Worm (Caenorhabditis elegans) whole organism, L4 larva: Measurements from ENCODE around the gene end-1.

ENCODE experiments used
- F44E2.7 ChIP-seq: fragments of 200-800 bp; sonication (Bioruptor generic); IDR thresholded peaks from 2 replicates; pipeline ENCODE4 v2.1.2; 2022; ENCODE audit warnings: missing genetic modification characterization, missing compliant biosample characterization
- R02D3.7 ChIP-seq: fragments of 150-350 bp; sonication (generic microtip); optimal IDR thresholded peaks from 3 replicates; lab custom pipeline; 2014; ENCODE audit warnings: missing biosample characterization, missing genetic modification characterization
- ZK337.2 ChIP-seq: fragments of 200-800 bp; sonication (Bioruptor generic); IDR thresholded peaks from 2 replicates; pipeline ENCODE4 v1.3.6; 2022; ENCODE audit warnings: missing genetic modification reagents, missing genetic modification characterization, missing compliant biosample characterization
- aha-1 ChIP-seq: fragments of 150-350 bp; peaks from one replicate; lab custom pipeline; 2014; ENCODE audit warnings: missing biosample characterization, missing genetic modification characterization
- arid-1 ChIP-seq: fragments of 200-800 bp; sonication (Bioruptor generic); conservative IDR thresholded peaks from 2 replicates; pipeline ENCODE4 v1.3.6; 2022; ENCODE audit warnings: missing genetic modification reagents, missing genetic modification characterization, missing compliant biosample characterization
- ceh-28 ChIP-seq: fragments of 150-350 bp; optimal IDR thresholded peaks from 2 replicates; lab custom pipeline; 2014; ENCODE audit warnings: missing biosample characterization, missing genetic modification reagents, missing genetic modification characterization
- daf-19 ChIP-seq: fragments of 200-800 bp; sonication (Bioruptor generic); conservative IDR thresholded peaks from 2 replicates; pipeline ENCODE4 v1.3.6; 2022; ENCODE audit warnings: missing genetic modification characterization, missing compliant biosample characterization
- hlh-11 ChIP-seq: fragments of 200-800 bp; sonication (Bioruptor generic); optimal IDR thresholded peaks from 2 replicates; lab custom pipeline; 2018; ENCODE audit warnings: mild to moderate bottlenecking, missing genetic modification characterization, missing compliant biosample characterization
- hlh-30 ChIP-seq: sonication (generic microtip); optimal IDR thresholded peaks from 2 replicates; lab custom pipeline; 2017; ENCODE audit warnings: antibody characterized with exemption, mild to moderate bottlenecking, missing genetic modification characterization, missing compliant biosample characterization; ENCODE audit not compliant: insufficient read depth
- lin-29 ChIP-seq: fragments of 200-800 bp; sonication (Bioruptor generic); IDR thresholded peaks from 2 replicates; pipeline ENCODE4 v1.3.6; 2022; ENCODE audit warnings: missing genetic modification reagents, missing genetic modification characterization, missing compliant biosample characterization
- lin-38 ChIP-seq: fragments of 200-800 bp; sonication (Bioruptor generic); IDR thresholded peaks from 2 replicates; pipeline ENCODE4 v1.3.6; 2022; ENCODE audit warnings: missing genetic modification reagents, missing genetic modification characterization, missing compliant biosample characterization
- madf-5 ChIP-seq, 2 experiments: fragments of 200-800 bp; sonication (Bioruptor generic); IDR thresholded peaks; 2 replicates each; pipeline ENCODE4 v1.3.6; 2022; ENCODE audit warnings: missing compliant biosample characterization in 2 of 2, missing genetic modification characterization in 2 of 2
- mdl-1 ChIP-seq, 2 experiments: fragments of 150-350 bp in 1 of 2; sonication (generic microtip) in 1 of 2; optimal IDR thresholded peaks; 2 replicates each; lab custom pipeline; 2014 to 2017; ENCODE audit warnings: missing biosample characterization in 2 of 2, missing genetic modification characterization in 2 of 2
- mdt-29 ChIP-seq: fragments of 200-800 bp; sonication (Bioruptor generic); IDR thresholded peaks from 2 replicates; pipeline ENCODE4 v1.3.6; 2022; ENCODE audit warnings: missing genetic modification reagents, missing genetic modification characterization, missing compliant biosample characterization
- mep-1 ChIP-seq: fragments of 150-350 bp; sonication (generic microtip); optimal IDR thresholded peaks from 3 replicates; lab custom pipeline; 2014; ENCODE audit warnings: missing biosample characterization, missing genetic modification characterization
- nhr-11 ChIP-seq: fragments of 150-350 bp; optimal IDR thresholded peaks from 2 replicates; lab custom pipeline; 2014; ENCODE audit warnings: missing biosample characterization, missing genetic modification characterization
- nhr-111 ChIP-seq: fragments of 200-800 bp; sonication (Bioruptor generic); optimal IDR thresholded peaks from 2 replicates; lab custom pipeline; 2018; ENCODE audit warnings: mild to moderate bottlenecking, missing genetic modification characterization, missing compliant biosample characterization
- nhr-28 ChIP-seq: fragments of 150-350 bp; optimal IDR thresholded peaks from 2 replicates; lab custom pipeline; 2014; ENCODE audit warnings: missing biosample characterization, missing genetic modification characterization
- nhr-76 ChIP-seq: fragments of 150-350 bp; optimal IDR thresholded peaks from 2 replicates; lab custom pipeline; 2014; ENCODE audit warnings: missing biosample characterization, missing genetic modification characterization
- pha-4 ChIP-seq, 2 experiments: fragments of 150-350 bp in 1 of 2; fragments of 200-800 bp in 1 of 2; sonication (Bioruptor generic) in 1 of 2; IDR thresholded peaks in 1 of 2; optimal IDR thresholded peaks in 1 of 2; 2 replicates each; pipeline versions ENCODE4 v1.3.6 to Lab custom; 2014 to 2022; ENCODE audit warnings: missing genetic modification characterization in 2 of 2, missing genetic modification reagents in 2 of 2, missing biosample characterization in 1 of 2, missing compliant biosample characterization in 1 of 2
- php-3 ChIP-seq: fragments of 200-800 bp; sonication (Bioruptor generic); IDR thresholded peaks from 2 replicates; pipeline ENCODE4 v1.3.6; 2022; ENCODE audit warnings: missing genetic modification reagents, missing genetic modification characterization, missing compliant biosample characterization
- rbr-2 ChIP-seq: sonication (generic microtip); optimal IDR thresholded peaks from 2 replicates; lab custom pipeline; 2016; ENCODE audit warnings: missing genotype, missing genetic modification characterization, missing compliant biosample characterization
- saeg-2 ChIP-seq: fragments of 200-800 bp; sonication (Bioruptor generic); IDR thresholded peaks from 2 replicates; pipeline ENCODE4 v1.3.6; 2022; ENCODE audit warnings: missing genetic modification reagents, missing genetic modification characterization, missing compliant biosample characterization
- sdz-12 ChIP-seq: fragments of 200-800 bp; sonication (Bioruptor generic); optimal IDR thresholded peaks from 2 replicates; lab custom pipeline; 2018; ENCODE audit warnings: mild to moderate bottlenecking, missing genetic modification characterization, missing compliant biosample characterization
- snpc-4 ChIP-seq: fragments of 150-350 bp; optimal IDR thresholded peaks from 2 replicates; lab custom pipeline; 2014; ENCODE audit warnings: missing biosample characterization, missing genetic modification characterization
- tag-97 ChIP-seq: fragments of 200-800 bp; sonication (Bioruptor generic); IDR thresholded peaks from 2 replicates; pipeline ENCODE4 v1.3.6; 2022; ENCODE audit warnings: missing genetic modification characterization, missing compliant biosample characterization
- tra-1 ChIP-seq: fragments of 200-800 bp; sonication (Bioruptor generic); IDR thresholded peaks from 2 replicates; pipeline ENCODE4 v1.3.6; 2022; ENCODE audit warnings: missing genetic modification reagents, missing genetic modification characterization, missing compliant biosample characterization
- vab-7 ChIP-seq: fragments of 200-800 bp; sonication (Bioruptor generic); IDR thresholded peaks from 2 replicates; pipeline ENCODE4 v1.3.6; 2022; ENCODE audit warnings: missing genetic modification reagents, missing genetic modification characterization, missing compliant biosample characterization
- zip-11 ChIP-seq: fragments of 200-800 bp; sonication (Bioruptor generic); IDR thresholded peaks from 2 replicates; pipeline ENCODE4 v1.3.6; 2022; ENCODE audit warnings: missing genetic modification characterization, missing compliant biosample characterization
- zip-2 ChIP-seq: fragments of 150-350 bp; optimal IDR thresholded peaks from 2 replicates; lab custom pipeline; 2014; ENCODE audit warnings: missing biosample characterization, missing genetic modification characterization
- ztf-11 ChIP-seq: fragments of 150-350 bp; optimal IDR thresholded peaks from 2 replicates; lab custom pipeline; 2014; ENCODE audit warnings: missing biosample characterization, missing genetic modification characterization

Gene end-1

ce11 chrV:13984828-13985227 is at the start of gene end-1:
Gene end-1 (plus strand): TSS chrV:13985128.
- TF ChIP-seq F44E2.7 (GFP tag; lab: Robert Waterston, UW) (no peak), ztf-11 (tag; lab: Kevin White, UChicago) (no peak), zip-2 (tag; lab: Kevin White, UChicago) (no peak), zip-11 (GFP tag; lab: Robert Waterston, UW) (no peak), ceh-28 (tag; lab: Kevin White, UChicago) (no peak), snpc-4 (tag; lab: Kevin White, UChicago) (no peak), R02D3.7 (tag; lab: Kevin White, UChicago) (no peak), vab-7 (no peak), pha-4 (GFP tag; IDR thresholded peaks at IDR 0.05; lab: Robert Waterston, UW) (no peak), pha-4 (tag; optimal IDR thresholded peaks at IDR 0.05; lab: Kevin White, UChicago) (no peak), tag-97 (no peak), ZK337.2 (no peak), saeg-2 (GFP tag; lab: Robert Waterston, UW) (no peak), arid-1 (no peak), daf-19 (GFP tag; lab: Robert Waterston, UW) (no peak), mep-1 (tag; lab: Kevin White, UChicago) (no peak)
- TF ChIP-seq, all 104 proteins: peak for 0

- no peak for TF ChIP-seq php-3 (GFP tag; lab: Robert Waterston, UW)
- TF ChIP-seq tra-1 (GFP tag; lab: Robert Waterston, UW), result no peak
- TF ChIP-seq sdz-12, result no peak
Measured at ce11 chrV:13935423-13935822, 49.5 kb upstream of the end-1 start.

- TF ChIP-seq aha-1 (tag; lab: Kevin White, UChicago) (peak; percentile 23), nhr-76 (tag; lab: Kevin White, UChicago) (no peak), mdl-1 (tag; optimal IDR thresholded peaks at IDR 0.05; lab: Kevin White, UChicago) (peak in 1 of 2 experiments; percentile 44), nhr-28 (tag; lab: Kevin White, UChicago) (peak; percentile 33), hlh-30 (tag; lab: Kevin White, UChicago) (peak; percentile 70)
- TF ChIP-seq, all 104 proteins: peak for 4
Measured at ce11 chrV:13936052-13936451, 48.9 kb upstream of the end-1 start.

- peak; percentile 6 for TF ChIP-seq nhr-11 (tag; lab: Kevin White, UChicago)
- TF ChIP-seq aha-1 (tag; lab: Kevin White, UChicago), result peak; percentile 41
- TF ChIP-seq madf-5 (GFP tag; IDR thresholded peaks at IDR 0.05; lab: Robert Waterston, UW), result no peak
Measured at ce11 chrV:13936850-13937249, 48.1 kb upstream of the end-1 start, which contains the start of gene srw-145. Gene srw-145 (plus strand): TSS chrV:13937150.

ce11 chrV:13942082-13942481 is 42.8 kb upstream of the end-1 start, which contains the start of gene dpr-1:
Gene dpr-1 (minus strand): TSS chrV:13942182.
- TF ChIP-seq lin-29 (GFP tag; lab: Robert Waterston, UW), result no peak
- no peak for TF ChIP-seq mdt-29 (GFP tag; lab: Robert Waterston, UW)
- TF ChIP-seq, all 104 proteins: peak for 0

- TF ChIP-seq rbr-2 (tag; lab: Kevin White, UChicago), result no peak
- TF ChIP-seq hlh-11 (tag; lab: Kevin White, UChicago), result no peak
- no peak for TF ChIP-seq ztf-11 (tag; lab: Kevin White, UChicago)
- no peak for TF ChIP-seq zip-11 (GFP tag; lab: Robert Waterston, UW)
- no peak for TF ChIP-seq nhr-111 (GFP tag; lab: Kevin White, UChicago)
- TF ChIP-seq lin-38 (GFP tag; lab: Robert Waterston, UW), result no peak
- TF ChIP-seq vab-7, result no peak
- TF ChIP-seq mdl-1 (tag; optimal IDR thresholded peaks at IDR 0.05; lab: Kevin White, UChicago), result no peak
Measured at ce11 chrV:13946385-13947019, 38.4 kb upstream of the end-1 start, which contains the start of the genes srx-10 and clec-226. Gene srx-10 (minus strand): TSS chrV:13946485. Gene clec-226 (plus strand): TSS chrV:13946969.
